Fruit fly (Drosophila melanogaster) whole organism, embryonic: ENCODE data around the gene Abi.

Experiments
- CG2889 ChIP-seq: fragments of 200-800 bp; sonication (Bioruptor generic); IDR thresholded peaks from 3 replicates; pipeline ENCODE4 v1.3.6; 2022; ENCODE audit warnings: missing biosample characterization, missing genetic modification characterization
- Fer3 ChIP-seq: fragments of 200-800 bp; sonication (Bioruptor generic); optimal IDR thresholded peaks from 2 replicates; lab custom pipeline; 2018; ENCODE audit warnings: missing biosample characterization, mild to moderate bottlenecking, missing genetic modification characterization, moderate library complexity
- MESR4 ChIP-seq: fragments of 200-800 bp; sonication (Bioruptor generic); optimal IDR thresholded peaks from 2 replicates; lab custom pipeline; 2018; ENCODE audit warnings: missing biosample characterization, mild to moderate bottlenecking, missing genetic modification characterization, moderate library complexity
- h ChIP-seq: fragments of >200 bp; optimal IDR thresholded peaks from 2 replicates; lab custom pipeline; 2017

dm6 chr3R:14088157-14088556, 34.1 kb downstream of the Abi start:
- TF ChIP-seq Fer3 (tag; lab: Kevin White, UChicago) (no peak), h (lab: Kevin White, UChicago) (no peak), MESR4 (GFP tag; lab: Kevin White, UChicago) (no peak), CG2889 (GFP tag; lab: Robert Waterston, UW) (no peak)
